Worm (Caenorhabditis elegans) whole organism, L4/young adult: ENCODE results near the gene col-3.

Experiments
- W03F9.2 ChIP-seq: fragments of 150-350 bp; optimal IDR thresholded peaks from 2 replicates; lab custom pipeline; 2014; ENCODE audit warnings: missing biosample characterization, missing genetic modification characterization
- dao-5 ChIP-seq: sonication (generic microtip); optimal IDR thresholded peaks from 2 replicates; lab custom pipeline; 2016; ENCODE audit warnings: missing genotype, missing genetic modification characterization, moderate library complexity, missing compliant biosample characterization
- him-1 ChIP-seq: sonication (generic microtip); optimal IDR thresholded peaks from 2 replicates; lab custom pipeline; 2016; ENCODE audit warnings: missing genotype, missing genetic modification reagents, missing genetic modification characterization, missing compliant biosample characterization

- TF ChIP-seq dao-5 (tag; lab: Kevin White, UChicago) (no peak), him-1 (no peak), W03F9.2 (tag; lab: Kevin White, UChicago) (no peak)
These were observed 8.6 kb upstream of the col-3 start, which contains the start of gene grsp-2 for ce11 chrIV:8816029-8816428.
